Worm (Caenorhabditis elegans) whole organism, midembryonic: Measurements from ENCODE around the gene R11E3.2.

Experiments
- T22C8.4 ChIP-seq: fragments of 200-800 bp; sonication (Bioruptor generic); IDR thresholded peaks from 2 replicates; pipeline ENCODE4 v1.3.6; 2022; ENCODE audit warnings: missing genetic modification characterization, missing compliant biosample characterization
- flt-1 ChIP-seq: fragments of 200-800 bp; sonication (Bioruptor generic); IDR thresholded peaks from 2 replicates; pipeline ENCODE4 v1.3.6; 2022; ENCODE audit warnings: missing genetic modification characterization, missing compliant biosample characterization
- med-1 ChIP-seq: sonication (generic microtip); optimal IDR thresholded peaks from 2 replicates; lab custom pipeline; 2017; ENCODE audit warnings: missing genetic modification characterization, mild to moderate bottlenecking, missing compliant biosample characterization, antibody characterized with exemption, missing genetic modification reagents; ENCODE audit not compliant: insufficient read depth
- tab-1 ChIP-seq: fragments of 200-800 bp; sonication (Bioruptor generic); IDR thresholded peaks from 2 replicates; pipeline ENCODE4 v1.3.6; 2022; ENCODE audit warnings: missing genetic modification characterization, missing compliant biosample characterization
- ztf-23 ChIP-seq: fragments of 200-800 bp; sonication (Bioruptor generic); IDR thresholded peaks from 2 replicates; pipeline ENCODE4 v1.3.6; 2022; ENCODE audit warnings: missing genetic modification reagents, missing genetic modification characterization, missing compliant biosample characterization

ce11 chrIV:4723687-4724086, 48.2 kb upstream of the R11E3.2 start:
- TF ChIP-seq tab-1 (GFP tag; lab: Robert Waterston, UW) (no peak), flt-1 (GFP tag; lab: Robert Waterston, UW) (no peak), med-1 (no peak), ztf-23 (GFP tag; lab: Robert Waterston, UW) (no peak), T22C8.4 (GFP tag; lab: Robert Waterston, UW) (no peak)
